Worm (Caenorhabditis elegans) whole organism, L1 larva: ENCODE measurements around the gene Y49F6C.2.

Experiments
- C16A3.4 ChIP-seq: fragments of 150-350 bp; optimal IDR thresholded peaks from 2 replicates; lab custom pipeline; 2014; ENCODE audit warnings: missing biosample characterization, missing genetic modification characterization
- C34B4.2 ChIP-seq: sonication (generic microtip); optimal IDR thresholded peaks from 2 replicates; lab custom pipeline; 2017; ENCODE audit warnings: mild to moderate bottlenecking, missing genetic modification characterization, missing compliant biosample characterization
- Y116A8C.19 ChIP-seq: sonication (generic microtip); optimal IDR thresholded peaks from 2 replicates; lab custom pipeline; 2016; ENCODE audit warnings: missing compliant biosample characterization, missing genetic modification characterization, borderline replicate concordance
- alr-1 ChIP-seq: fragments of 200-800 bp; sonication (Bioruptor generic); optimal IDR thresholded peaks from 2 replicates; lab custom pipeline; 2018; ENCODE audit warnings: borderline replicate concordance, mild to moderate bottlenecking, missing genetic modification characterization, missing compliant biosample characterization
- aly-2 ChIP-seq: fragments of 150-350 bp; optimal IDR thresholded peaks from 2 replicates; lab custom pipeline; 2014; ENCODE audit warnings: missing biosample characterization, missing genetic modification characterization
- ama-1 ChIP-seq: fragments of 150-350 bp; optimal IDR thresholded peaks from 2 replicates; lab custom pipeline; 2014
- blmp-1 ChIP-seq: fragments of 150-350 bp; optimal IDR thresholded peaks from 2 replicates; lab custom pipeline; 2014; ENCODE audit warnings: missing biosample characterization, missing genetic modification characterization
- ceh-63 ChIP-seq: fragments of 200-800 bp; sonication (Bioruptor generic); optimal IDR thresholded peaks from 2 replicates; lab custom pipeline; 2018; ENCODE audit warnings: mild to moderate bottlenecking, missing genetic modification characterization, missing compliant biosample characterization
- ceh-82 ChIP-seq, 3 experiments: fragments of 150-350 bp in 1 of 3; sonication (generic microtip) in 2 of 3; optimal IDR thresholded peaks; 2 replicates each; lab custom pipeline; 2014 to 2017; ENCODE audit warnings: missing biosample characterization in 3 of 3, missing genetic modification characterization in 3 of 3
- ceh-88 ChIP-seq: fragments of 200-800 bp; sonication (Bioruptor generic); IDR thresholded peaks from 2 replicates; pipeline ENCODE4 v1.3.6; 2022; ENCODE audit warnings: missing genetic modification characterization, missing compliant biosample characterization
- dsc-1 ChIP-seq: sonication (generic microtip); optimal IDR thresholded peaks from 2 replicates; lab custom pipeline; 2016; ENCODE audit warnings: mild to moderate bottlenecking, missing genetic modification characterization, missing compliant biosample characterization
- efl-1 ChIP-seq, 4 experiments: fragments of 150-350 bp; optimal IDR thresholded peaks in 3 of 4; peaks in 1 of 4; 1 replicate in 1 of 4; 2 replicates in 3 of 4; lab custom pipeline; 2014; ENCODE audit warnings: missing biosample characterization in 2 of 4, missing genetic modification characterization in 2 of 4, missing genetic modification reagents in 2 of 4
- efl-3 ChIP-seq: fragments of 200-800 bp; sonication (Bioruptor generic); optimal IDR thresholded peaks from 2 replicates; lab custom pipeline; 2018; ENCODE audit warnings: mild to moderate bottlenecking, missing genetic modification characterization, missing compliant biosample characterization
- elt-3 ChIP-seq, 6 experiments: fragments of 150-350 bp in 1 of 6; sonication (generic microtip); optimal IDR thresholded peaks; 2 replicates each; lab custom pipeline; 2017 to 2018; ENCODE audit warnings: missing biosample characterization in 6 of 6, missing genetic modification characterization in 6 of 6, inconsistent platforms in 1 of 6
- fkh-10 ChIP-seq: sonication (generic microtip); optimal IDR thresholded peaks from 2 replicates; lab custom pipeline; 2017; ENCODE audit warnings: missing biosample characterization, missing genetic modification reagents, missing genetic modification characterization
- fkh-4 ChIP-seq: sonication (generic microtip); optimal IDR thresholded peaks from 2 replicates; lab custom pipeline; 2016; ENCODE audit warnings: missing compliant biosample characterization, missing genetic modification characterization, borderline replicate concordance
- grh-1 ChIP-seq: fragments of 200-800 bp; sonication (Bioruptor generic); IDR thresholded peaks from 2 replicates; pipeline ENCODE4 v1.3.6; 2022; ENCODE audit warnings: missing genetic modification reagents, missing genetic modification characterization, missing compliant biosample characterization
- hlh-17 ChIP-seq: fragments of 200-800 bp; sonication (Bioruptor generic); optimal IDR thresholded peaks from 2 replicates; lab custom pipeline; 2018; ENCODE audit warnings: missing genetic modification characterization, mild to moderate bottlenecking, missing compliant biosample characterization, moderate library complexity, borderline replicate concordance
- hlh-4 ChIP-seq: sonication (generic microtip); optimal IDR thresholded peaks from 2 replicates; lab custom pipeline; 2016; ENCODE audit warnings: mild to moderate bottlenecking, missing genetic modification characterization, missing compliant biosample characterization
- isw-1 ChIP-seq: fragments of 200-800 bp; sonication (Bioruptor generic); IDR thresholded peaks from 2 replicates; pipeline ENCODE4 v1.3.6; 2022; ENCODE audit warnings: missing genetic modification characterization, missing compliant biosample characterization
- jun-1 ChIP-seq: fragments of 150-350 bp; optimal IDR thresholded peaks from 2 replicates; lab custom pipeline; 2014; ENCODE audit warnings: missing biosample characterization, missing genetic modification reagents, missing genetic modification characterization
- lin-13 ChIP-seq: fragments of 150-350 bp; optimal IDR thresholded peaks from 2 replicates; lab custom pipeline; 2014; ENCODE audit warnings: missing biosample characterization, missing genetic modification reagents, missing genetic modification characterization
- lin-14 ChIP-seq: fragments of 200-800 bp; sonication (Bioruptor generic); optimal IDR thresholded peaks from 2 replicates; lab custom pipeline; 2018; ENCODE audit warnings: mild to moderate bottlenecking, missing genetic modification characterization, moderate library complexity, missing compliant biosample characterization
- lir-3 ChIP-seq: sonication (generic microtip); optimal IDR thresholded peaks from 2 replicates; lab custom pipeline; 2016; ENCODE audit warnings: mild to moderate bottlenecking, missing genetic modification characterization, moderate library complexity, missing compliant biosample characterization; ENCODE audit not compliant: poor library complexity
- mdl-1 ChIP-seq, 2 experiments: fragments of 150-350 bp; optimal IDR thresholded peaks; 2 replicates each; lab custom pipeline; 2014 to 2017; ENCODE audit warnings: missing biosample characterization in 2 of 2, missing genetic modification characterization in 2 of 2, inconsistent platforms in 1 of 2
- mep-1 ChIP-seq: fragments of 150-350 bp; optimal IDR thresholded peaks from 2 replicates; lab custom pipeline; 2014; ENCODE audit warnings: missing biosample characterization, missing genetic modification characterization
- nhr-11 ChIP-seq: fragments of 150-350 bp; optimal IDR thresholded peaks from 2 replicates; lab custom pipeline; 2014; ENCODE audit warnings: missing biosample characterization, missing genetic modification characterization
- nhr-12 ChIP-seq: sonication (generic microtip); optimal IDR thresholded peaks from 2 replicates; lab custom pipeline; 2017; ENCODE audit warnings: missing biosample characterization, missing genetic modification characterization
- nhr-20 ChIP-seq: sonication (generic microtip); optimal IDR thresholded peaks from 2 replicates; lab custom pipeline; 2016; ENCODE audit warnings: mild to moderate bottlenecking, missing genetic modification characterization, missing compliant biosample characterization
- nhr-237 ChIP-seq: fragments of 150-350 bp; optimal IDR thresholded peaks from 2 replicates; lab custom pipeline; 2014; ENCODE audit warnings: missing biosample characterization, missing genetic modification characterization
- nhr-28 ChIP-seq: fragments of 150-350 bp; optimal IDR thresholded peaks from 2 replicates; lab custom pipeline; 2014; ENCODE audit warnings: missing biosample characterization, missing genetic modification characterization
- nhr-47 ChIP-seq: sonication (generic microtip); optimal IDR thresholded peaks from 2 replicates; lab custom pipeline; 2016; ENCODE audit warnings: mild to moderate bottlenecking, missing genetic modification characterization, moderate library complexity, missing compliant biosample characterization
- nhr-76 ChIP-seq: sonication (generic microtip); optimal IDR thresholded peaks from 2 replicates; lab custom pipeline; 2017; ENCODE audit warnings: missing biosample characterization, missing genetic modification characterization
- nhr-77 ChIP-seq: fragments of 150-350 bp; optimal IDR thresholded peaks from 2 replicates; lab custom pipeline; 2014; ENCODE audit warnings: missing biosample characterization, missing genetic modification characterization
- nhr-84 ChIP-seq: sonication (generic microtip); optimal IDR thresholded peaks from 2 replicates; lab custom pipeline; 2017; ENCODE audit warnings: missing biosample characterization, missing genetic modification characterization
- nhr-90 ChIP-seq: sonication (generic microtip); optimal IDR thresholded peaks from 2 replicates; lab custom pipeline; 2016; ENCODE audit warnings: mild to moderate bottlenecking, missing genetic modification characterization, missing compliant biosample characterization; ENCODE audit not compliant: poor library complexity
- pag-3 ChIP-seq: sonication (generic microtip); optimal IDR thresholded peaks from 2 replicates; lab custom pipeline; 2017; ENCODE audit warnings: missing genetic modification characterization, mild to moderate bottlenecking, missing compliant biosample characterization, antibody characterized with exemption, borderline replicate concordance; ENCODE audit not compliant: insufficient read depth
- rnt-1 ChIP-seq: sonication (generic microtip); optimal IDR thresholded peaks from 2 replicates; lab custom pipeline; 2016; ENCODE audit warnings: mild to moderate bottlenecking, missing genetic modification characterization, moderate library complexity, missing compliant biosample characterization
- snpc-4 ChIP-seq: fragments of 150-350 bp; optimal IDR thresholded peaks from 2 replicates; lab custom pipeline; 2014; ENCODE audit warnings: missing biosample characterization, missing genetic modification characterization
- snu-23 ChIP-seq: sonication (generic microtip); optimal IDR thresholded peaks from 2 replicates; lab custom pipeline; 2016; ENCODE audit warnings: missing genetic modification characterization, missing compliant biosample characterization
- sup-37 ChIP-seq: fragments of 200-800 bp; sonication (Bioruptor generic); optimal IDR thresholded peaks from 2 replicates; lab custom pipeline; 2018; ENCODE audit warnings: mild to moderate bottlenecking, missing genetic modification characterization, missing compliant biosample characterization
- swsn-7 ChIP-seq: sonication (generic microtip); optimal IDR thresholded peaks from 2 replicates; lab custom pipeline; 2016; ENCODE audit warnings: missing genetic modification characterization, missing compliant biosample characterization
- tbx-2 ChIP-seq: sonication (generic microtip); optimal IDR thresholded peaks from 2 replicates; lab custom pipeline; 2016; ENCODE audit warnings: missing genetic modification characterization, missing compliant biosample characterization
- unc-30 ChIP-seq: sonication (generic microtip); optimal IDR thresholded peaks from 2 replicates; lab custom pipeline; 2017; ENCODE audit warnings: missing biosample characterization, missing genetic modification characterization
- unc-62 ChIP-seq: fragments of 150-350 bp; optimal IDR thresholded peaks from 2 replicates; lab custom pipeline; 2014; ENCODE audit warnings: missing biosample characterization, missing genetic modification reagents, missing genetic modification characterization
- unc-86 ChIP-seq: sonication (generic microtip); optimal IDR thresholded peaks from 2 replicates; lab custom pipeline; 2016; ENCODE audit warnings: missing genetic modification characterization, missing compliant biosample characterization
- zag-1 ChIP-seq: fragments of 150-350 bp; optimal IDR thresholded peaks from 2 replicates; lab custom pipeline; 2014; ENCODE audit warnings: missing biosample characterization, missing genetic modification characterization
- zip-4 ChIP-seq: fragments of 200-800 bp; sonication (Bioruptor generic); optimal IDR thresholded peaks from 2 replicates; lab custom pipeline; 2018; ENCODE audit warnings: mild to moderate bottlenecking, missing genetic modification characterization, moderate library complexity, missing compliant biosample characterization
- ztf-11 ChIP-seq, 2 experiments: sonication (generic microtip); optimal IDR thresholded peaks; 2 replicates each; lab custom pipeline; 2016 to 2017; ENCODE audit warnings: missing genetic modification characterization in 2 of 2, missing biosample characterization in 1 of 2, missing compliant biosample characterization in 1 of 2
- ztf-4 ChIP-seq: fragments of 150-350 bp; optimal IDR thresholded peaks from 2 replicates; lab custom pipeline; 2014; ENCODE audit warnings: missing biosample characterization, missing genetic modification characterization

Gene Y49F6C.2

ce11 chrII:3425433-3425832 lies 47.1 kb downstream of the Y49F6C.2 start, which contains the start of gene nep-11 (continued):
- TF ChIP-seq alr-1, result no peak
- TF ChIP-seq efl-1 (optimal IDR thresholded peaks at IDR 0.05; lab: Kevin White, UChicago), result no peak
- TF ChIP-seq efl-1 (GFP tag; optimal IDR thresholded peaks at IDR 0.05 in 1 of 2; lab: Kevin White, UChicago), result no peak

- TF ChIP-seq lin-13 (GFP tag; lab: Kevin White, UChicago), result no peak
- peak in 1 of 3 experiments; percentile 46 for TF ChIP-seq ceh-82 (tag; optimal IDR thresholded peaks at IDR 0.05; lab: Kevin White, UChicago)
- no peak for TF ChIP-seq tbx-2
- no peak for TF ChIP-seq Y116A8C.19
- TF ChIP-seq nhr-11, result no peak
- peak; percentile 48 for TF ChIP-seq nhr-47
- no peak for TF ChIP-seq zip-4
- TF ChIP-seq nhr-237 (tag; lab: Kevin White, UChicago), result no peak
- TF ChIP-seq efl-3 (GFP tag; lab: Kevin White, UChicago), result no peak
- no peak for TF ChIP-seq snpc-4
- TF ChIP-seq alr-1, result no peak
- no peak for TF ChIP-seq nhr-84 (tag; lab: Kevin White, UChicago)
- no peak for TF ChIP-seq C16A3.4 (tag; lab: Kevin White, UChicago)
- no peak for TF ChIP-seq elt-3 (tag; optimal IDR thresholded peaks at IDR 0.05; lab: Kevin White, UChicago)
- no peak for TF ChIP-seq lir-3 (tag; lab: Kevin White, UChicago)
- no peak for TF ChIP-seq hlh-17 (GFP tag; lab: Kevin White, UChicago)
- no peak for TF ChIP-seq aly-2 (tag; lab: Kevin White, UChicago)
- peak; percentile 32 for TF ChIP-seq unc-86 (tag; lab: Kevin White, UChicago)
- no peak for TF ChIP-seq ceh-63
- TF ChIP-seq nhr-20 (tag; lab: Kevin White, UChicago), result no peak
- no peak for TF ChIP-seq ama-1 (lab: Kevin White, UChicago)
- TF ChIP-seq lin-14 (GFP tag; lab: Kevin White, UChicago), result peak; percentile 88
- TF ChIP-seq dsc-1 (tag; lab: Kevin White, UChicago), result no peak
- no peak for TF ChIP-seq rnt-1 (tag; lab: Kevin White, UChicago)
- TF ChIP-seq snu-23, result no peak
- no peak for TF ChIP-seq unc-62 (GFP tag; lab: Kevin White, UChicago)
- no peak for TF ChIP-seq ztf-11 (tag; optimal IDR thresholded peaks at IDR 0.05; lab: Kevin White, UChicago)
- TF ChIP-seq mep-1 (tag; lab: Kevin White, UChicago), result peak; percentile 17
- TF ChIP-seq ceh-88 (GFP tag; lab: Robert Waterston, UW), result no peak
- TF ChIP-seq C34B4.2 (tag; lab: Kevin White, UChicago), result no peak
- TF ChIP-seq nhr-12 (tag; lab: Kevin White, UChicago), result no peak
- no peak for TF ChIP-seq sup-37 (GFP tag; lab: Kevin White, UChicago)
- no peak for TF ChIP-seq nhr-28
- TF ChIP-seq zag-1 (tag; lab: Kevin White, UChicago), result no peak
- no peak for TF ChIP-seq mdl-1 (tag; optimal IDR thresholded peaks at IDR 0.05; lab: Kevin White, UChicago)
- no peak for TF ChIP-seq grh-1 (GFP tag; lab: Robert Waterston, UW)
- peak; percentile 25 for TF ChIP-seq swsn-7 (tag; lab: Kevin White, UChicago)
- no peak for TF ChIP-seq nhr-76 (tag; lab: Kevin White, UChicago)
- no peak for TF ChIP-seq pag-3 (tag; lab: Kevin White, UChicago)
- TF ChIP-seq isw-1, result peak; percentile 47
- TF ChIP-seq nhr-90 (tag; lab: Kevin White, UChicago), result no peak
- TF ChIP-seq ztf-4, result no peak
- no peak for TF ChIP-seq nhr-77 (tag; lab: Kevin White, UChicago)
- TF ChIP-seq hlh-4 (tag; lab: Kevin White, UChicago), result no peak
- no peak for TF ChIP-seq unc-30
- TF ChIP-seq blmp-1 (tag; lab: Kevin White, UChicago), result no peak
- TF ChIP-seq fkh-4 (tag; lab: Kevin White, UChicago), result no peak
- TF ChIP-seq fkh-10 (GFP tag; lab: Kevin White, UChicago), result peak; percentile 48
- TF ChIP-seq jun-1, result no peak
These were observed 49.9 kb downstream of the Y49F6C.2 start for ce11 chrII:3428158-3428704.
